Worm (Caenorhabditis elegans) whole organism, L4 larva: Measurements from ENCODE around the gene ZK470.14.

Experiments
- F37D6.2 ChIP-seq: sonication (generic microtip); optimal IDR thresholded peaks from 2 replicates; lab custom pipeline; 2016; ENCODE audit warnings: mild to moderate bottlenecking, missing genetic modification characterization, missing compliant biosample characterization
- F49E8.2 ChIP-seq: sonication (generic microtip); optimal IDR thresholded peaks from 2 replicates; lab custom pipeline; 2016; ENCODE audit warnings: missing compliant biosample characterization, mild to moderate bottlenecking, missing genetic modification characterization, borderline replicate concordance
- R02D3.7 ChIP-seq: fragments of 150-350 bp; sonication (generic microtip); optimal IDR thresholded peaks from 3 replicates; lab custom pipeline; 2014; ENCODE audit warnings: missing biosample characterization, missing genetic modification characterization
- T20F7.1 ChIP-seq: fragments of 200-800 bp; sonication (Bioruptor generic); optimal IDR thresholded peaks from 2 replicates; lab custom pipeline; 2018; ENCODE audit warnings: mild to moderate bottlenecking, missing genetic modification characterization, missing compliant biosample characterization
- Y105C5A.15 ChIP-seq: fragments of 200-800 bp; sonication (Bioruptor generic); IDR thresholded peaks from 2 replicates; pipeline ENCODE4 v1.3.6; 2022; ENCODE audit warnings: missing genetic modification characterization, missing compliant biosample characterization
- Y48G9A.11 ChIP-seq: fragments of 200-800 bp; sonication (Bioruptor generic); IDR thresholded peaks from 2 replicates; pipeline ENCODE4 v1.3.6; 2022; ENCODE audit warnings: missing genetic modification reagents, missing genetic modification characterization, missing compliant biosample characterization
- Y75B8A.6 ChIP-seq: fragments of 200-800 bp; sonication (Bioruptor generic); IDR thresholded peaks from 2 replicates; pipeline ENCODE4 v1.3.6; 2022; ENCODE audit warnings: missing genetic modification reagents, missing genetic modification characterization, missing compliant biosample characterization
- ZK337.2 ChIP-seq: fragments of 200-800 bp; sonication (Bioruptor generic); IDR thresholded peaks from 2 replicates; pipeline ENCODE4 v1.3.6; 2022; ENCODE audit warnings: missing genetic modification reagents, missing genetic modification characterization, missing compliant biosample characterization
- aha-1 ChIP-seq: fragments of 150-350 bp; peaks from one replicate; lab custom pipeline; 2014; ENCODE audit warnings: missing biosample characterization, missing genetic modification characterization
- ama-1 ChIP-seq: fragments of 150-350 bp; optimal IDR thresholded peaks from 2 replicates; lab custom pipeline; 2014; ENCODE audit warnings: inconsistent platforms, mixed read lengths
- arid-1 ChIP-seq: fragments of 200-800 bp; sonication (Bioruptor generic); conservative IDR thresholded peaks from 2 replicates; pipeline ENCODE4 v1.3.6; 2022; ENCODE audit warnings: missing genetic modification reagents, missing genetic modification characterization, missing compliant biosample characterization
- attf-4 ChIP-seq: sonication (generic microtip); optimal IDR thresholded peaks from 3 replicates; lab custom pipeline; 2017; ENCODE audit warnings: missing biosample characterization, missing genetic modification characterization
- ceh-28 ChIP-seq: fragments of 150-350 bp; optimal IDR thresholded peaks from 2 replicates; lab custom pipeline; 2014; ENCODE audit warnings: missing biosample characterization, missing genetic modification reagents, missing genetic modification characterization
- ceh-44 ChIP-seq: fragments of 200-800 bp; sonication (Bioruptor generic); IDR thresholded peaks from 2 replicates; pipeline ENCODE4 v1.3.6; 2022; ENCODE audit warnings: missing genetic modification reagents, missing genetic modification characterization, missing compliant biosample characterization
- cey-2 ChIP-seq: sonication (generic microtip); optimal IDR thresholded peaks from 3 replicates; lab custom pipeline; 2017; ENCODE audit warnings: missing genetic modification characterization, mild to moderate bottlenecking, missing compliant biosample characterization, antibody characterized with exemption, borderline replicate concordance; ENCODE audit not compliant: insufficient read depth
- ctbp-1 ChIP-seq: fragments of 200-800 bp; sonication (Bioruptor generic); IDR thresholded peaks from 2 replicates; pipeline ENCODE4 v1.3.6; 2022; ENCODE audit warnings: missing genetic modification reagents, missing genetic modification characterization, missing compliant biosample characterization
- daf-8 ChIP-seq: fragments of 200-800 bp; sonication (Bioruptor generic); IDR thresholded peaks from 2 replicates; pipeline ENCODE4 v1.3.6; 2022; ENCODE audit warnings: missing genetic modification characterization, missing compliant biosample characterization
- duxl-1 ChIP-seq: sonication (generic microtip); optimal IDR thresholded peaks from 2 replicates; lab custom pipeline; 2016; ENCODE audit warnings: mild to moderate bottlenecking, missing genetic modification characterization, moderate library complexity, missing compliant biosample characterization; ENCODE audit not compliant: poor library complexity
- dve-1 ChIP-seq: sonication (generic microtip); optimal IDR thresholded peaks from 2 replicates; lab custom pipeline; 2017; ENCODE audit warnings: antibody characterized with exemption, mild to moderate bottlenecking, missing genetic modification characterization, missing compliant biosample characterization; ENCODE audit not compliant: insufficient read depth
- egl-27 ChIP-seq: sonication (generic microtip); optimal IDR thresholded peaks from 3 replicates; lab custom pipeline; 2017; ENCODE audit warnings: missing biosample characterization, missing genetic modification reagents, missing genetic modification characterization
- egl-43 ChIP-seq: fragments of 200-800 bp; sonication (Bioruptor generic); IDR thresholded peaks from 2 replicates; pipeline ENCODE4 v1.3.6; 2022; ENCODE audit warnings: missing genetic modification reagents, missing genetic modification characterization, missing compliant biosample characterization
- gei-8 ChIP-seq: fragments of 200-800 bp; sonication (Bioruptor generic); optimal IDR thresholded peaks from 2 replicates; lab custom pipeline; 2018; ENCODE audit warnings: mild to moderate bottlenecking, missing genetic modification characterization, missing compliant biosample characterization
- hif-1 ChIP-seq, 2 experiments: sonication (generic microtip); optimal IDR thresholded peaks; 2 replicates each; lab custom pipeline; 2016 to 2017; ENCODE audit warnings: missing compliant biosample characterization in 2 of 2, missing genetic modification characterization in 2 of 2, missing genetic modification reagents in 2 of 2, missing genotype in 2 of 2, mild to moderate bottlenecking in 1 of 2
- hlh-11 ChIP-seq: fragments of 200-800 bp; sonication (Bioruptor generic); optimal IDR thresholded peaks from 2 replicates; lab custom pipeline; 2018; ENCODE audit warnings: mild to moderate bottlenecking, missing genetic modification characterization, missing compliant biosample characterization
- hlh-30 ChIP-seq: sonication (generic microtip); optimal IDR thresholded peaks from 2 replicates; lab custom pipeline; 2017; ENCODE audit warnings: antibody characterized with exemption, mild to moderate bottlenecking, missing genetic modification characterization, missing compliant biosample characterization; ENCODE audit not compliant: insufficient read depth
- jun-1 ChIP-seq: fragments of 150-350 bp; optimal IDR thresholded peaks from 2 replicates; lab custom pipeline; 2014; ENCODE audit warnings: missing biosample characterization, missing genetic modification reagents, missing genetic modification characterization
- lin-15B ChIP-seq: fragments of 150-350 bp; sonication (generic microtip); optimal IDR thresholded peaks from 3 replicates; lab custom pipeline; 2014; ENCODE audit warnings: missing biosample characterization, missing genetic modification characterization
- lin-39 ChIP-seq: fragments of 150-350 bp; optimal IDR thresholded peaks from 2 replicates; lab custom pipeline; 2014; ENCODE audit warnings: missing biosample characterization, missing genetic modification reagents, missing genetic modification characterization
- lir-3 ChIP-seq: sonication (generic microtip); optimal IDR thresholded peaks from 2 replicates; lab custom pipeline; 2016; ENCODE audit warnings: mild to moderate bottlenecking, missing genetic modification characterization, missing compliant biosample characterization
- lsy-2 ChIP-seq, 2 experiments: fragments of 150-350 bp in 1 of 2; sonication (generic microtip) in 1 of 2; optimal IDR thresholded peaks; 2 replicates each; lab custom pipeline; 2014 to 2017; ENCODE audit warnings: missing biosample characterization in 2 of 2, missing genetic modification characterization in 2 of 2
- mdl-1 ChIP-seq, 2 experiments: fragments of 150-350 bp in 1 of 2; sonication (generic microtip) in 1 of 2; optimal IDR thresholded peaks; 2 replicates each; lab custom pipeline; 2014 to 2017; ENCODE audit warnings: missing biosample characterization in 2 of 2, missing genetic modification characterization in 2 of 2
- mdt-29 ChIP-seq: fragments of 200-800 bp; sonication (Bioruptor generic); IDR thresholded peaks from 2 replicates; pipeline ENCODE4 v1.3.6; 2022; ENCODE audit warnings: missing genetic modification reagents, missing genetic modification characterization, missing compliant biosample characterization
- mes-2 ChIP-seq: sonication (generic microtip); optimal IDR thresholded peaks from 2 replicates; lab custom pipeline; 2016; ENCODE audit warnings: missing genotype, mild to moderate bottlenecking, missing genetic modification characterization, missing compliant biosample characterization; ENCODE audit not compliant: poor library complexity, severe bottlenecking
- mxl-2 ChIP-seq: fragments of 200-800 bp; sonication (Bioruptor generic); conservative IDR thresholded peaks from 2 replicates; pipeline ENCODE4 v1.3.6; 2022; ENCODE audit warnings: missing genetic modification reagents, missing genetic modification characterization, missing compliant biosample characterization
- nhr-11 ChIP-seq: fragments of 150-350 bp; optimal IDR thresholded peaks from 2 replicates; lab custom pipeline; 2014; ENCODE audit warnings: missing biosample characterization, missing genetic modification characterization
- nhr-25 ChIP-seq: sonication (generic microtip); optimal IDR thresholded peaks from 2 replicates; lab custom pipeline; 2017; ENCODE audit warnings: missing genetic modification characterization, mild to moderate bottlenecking, missing compliant biosample characterization, antibody characterized with exemption, moderate library complexity, borderline replicate concordance; ENCODE audit not compliant: insufficient read depth
- nhr-42 ChIP-seq: fragments of 200-800 bp; sonication (Bioruptor generic); IDR thresholded peaks from 2 replicates; pipeline ENCODE4 v1.3.6; 2022; ENCODE audit warnings: missing genetic modification characterization, missing compliant biosample characterization
- nhr-76 ChIP-seq: fragments of 150-350 bp; optimal IDR thresholded peaks from 2 replicates; lab custom pipeline; 2014; ENCODE audit warnings: missing biosample characterization, missing genetic modification characterization
- php-3 ChIP-seq: fragments of 200-800 bp; sonication (Bioruptor generic); IDR thresholded peaks from 2 replicates; pipeline ENCODE4 v1.3.6; 2022; ENCODE audit warnings: missing genetic modification reagents, missing genetic modification characterization, missing compliant biosample characterization
- rbr-2 ChIP-seq: sonication (generic microtip); optimal IDR thresholded peaks from 2 replicates; lab custom pipeline; 2016; ENCODE audit warnings: missing genotype, missing genetic modification characterization, missing compliant biosample characterization
- set-16 ChIP-seq: fragments of 200-800 bp; sonication (Bioruptor generic); IDR thresholded peaks from 2 replicates; pipeline ENCODE4 v1.3.6; 2022; ENCODE audit warnings: missing genetic modification reagents, missing genetic modification characterization, missing compliant biosample characterization
- snpc-1.2 ChIP-seq: fragments of 200-800 bp; sonication (Bioruptor generic); IDR thresholded peaks from 2 replicates; pipeline ENCODE4 v1.3.6; 2022; ENCODE audit warnings: missing genetic modification reagents, missing genetic modification characterization, missing compliant biosample characterization
- tag-97 ChIP-seq: fragments of 200-800 bp; sonication (Bioruptor generic); IDR thresholded peaks from 2 replicates; pipeline ENCODE4 v1.3.6; 2022; ENCODE audit warnings: missing genetic modification characterization, missing compliant biosample characterization
- unc-62 ChIP-seq, 3 experiments: fragments of 150-350 bp in 1 of 3; sonication (generic microtip); optimal IDR thresholded peaks in 2 of 3; peaks in 1 of 3; 1 replicate in 1 of 3; 2 replicates in 2 of 3; lab custom pipeline; 2014 to 2017; ENCODE audit warnings: missing biosample characterization in 3 of 3, missing genetic modification characterization in 3 of 3, missing genetic modification reagents in 3 of 3, missing genotype in 1 of 3
- zfp-3 ChIP-seq: fragments of 200-800 bp; sonication (Bioruptor generic); conservative IDR thresholded peaks from 2 replicates; pipeline ENCODE4 v1.3.6; 2022; ENCODE audit warnings: missing genetic modification reagents, missing genetic modification characterization, missing compliant biosample characterization

The ZK470.14 gene

DNA sequence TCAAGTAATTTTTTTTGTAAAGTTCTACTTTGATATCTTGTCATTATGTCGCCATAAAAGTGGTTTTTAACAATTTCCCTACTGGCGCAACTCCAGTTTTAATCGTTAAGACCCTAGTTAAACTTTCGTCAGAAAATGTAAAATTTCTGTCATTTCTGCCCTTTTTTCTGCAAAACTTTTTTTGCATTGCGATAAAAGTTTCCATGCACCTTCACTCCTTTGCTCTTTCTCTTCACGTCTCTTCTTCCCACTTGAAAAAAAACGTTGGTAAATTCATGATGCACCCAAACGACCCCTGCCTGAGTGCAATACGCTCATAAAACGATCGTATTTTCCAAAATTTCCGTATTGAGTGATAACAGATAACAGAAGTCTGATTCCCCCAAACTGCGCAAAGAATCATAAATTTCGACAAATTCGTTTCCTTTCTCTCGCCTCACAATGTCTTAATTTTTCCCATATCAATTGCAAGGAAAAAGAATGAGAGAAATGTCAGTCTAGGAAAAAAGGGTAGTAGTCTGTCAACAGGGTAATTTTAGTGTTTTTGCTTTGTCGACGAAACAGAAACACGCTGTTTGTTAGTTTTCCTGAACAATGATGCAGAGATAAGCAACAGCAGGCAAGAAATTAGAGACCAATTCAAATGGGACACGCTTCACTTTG is 26.4 kb upstream of the ZK470.14 start (continued):
- no peak for TF ChIP-seq nhr-25 (tag; lab: Kevin White, UChicago)
- TF ChIP-seq set-16 (GFP tag; lab: Robert Waterston, UW), result no peak
- no peak for TF ChIP-seq lir-3 (tag; lab: Kevin White, UChicago)
- no peak for TF ChIP-seq T20F7.1 (GFP tag; lab: Kevin White, UChicago)
- no peak for TF ChIP-seq nhr-11 (tag; lab: Kevin White, UChicago)
- TF ChIP-seq hlh-11, result peak; percentile 62
- TF ChIP-seq egl-43 (GFP tag; lab: Robert Waterston, UW), result no peak
- TF ChIP-seq hif-1 (tag; optimal IDR thresholded peaks at IDR 0.05; lab: Kevin White, UChicago), result peak in 1 of 2 experiments; percentile 91

DNA sequence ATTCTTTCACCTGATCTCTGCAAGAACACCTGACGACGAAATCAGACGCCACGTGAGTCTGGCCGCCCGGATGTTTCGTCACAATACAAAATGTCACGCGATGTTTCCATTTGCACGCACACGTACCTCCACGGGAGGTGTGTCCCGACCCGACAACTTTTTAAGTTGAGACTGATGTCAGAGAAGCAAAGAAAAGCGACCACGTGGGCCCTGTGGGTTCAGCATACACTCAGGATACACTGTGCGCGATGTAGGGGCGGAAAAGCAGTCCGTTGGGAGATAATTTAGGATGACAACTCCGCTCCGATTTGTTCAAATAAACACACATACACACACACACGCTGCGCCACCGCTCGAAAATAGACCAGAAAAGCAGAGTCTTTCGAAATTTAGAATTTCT is 25.0 kb upstream of the ZK470.14 start:
- TF ChIP-seq hlh-30 (tag; lab: Kevin White, UChicago) (peak; percentile 98), egl-27 (tag; lab: Kevin White, UChicago) (no peak), ZK337.2 (GFP tag; lab: Robert Waterston, UW) (0 out of 2 replicates have a peak, but pooled peaks have one; percentile 53), php-3 (GFP tag; lab: Robert Waterston, UW) (peak; percentile 57; the same call in 1 of the 2 replicates), nhr-11 (tag; lab: Kevin White, UChicago) (peak; percentile 83), R02D3.7 (no peak), mdt-29 (GFP tag; lab: Robert Waterston, UW) (peak; percentile 92), mxl-2 (GFP tag; lab: Robert Waterston, UW) (no peak), F49E8.2 (no peak), dve-1 (tag; lab: Kevin White, UChicago) (peak; percentile 88), tag-97 (GFP tag; lab: Robert Waterston, UW) (no peak), arid-1 (GFP tag; lab: Robert Waterston, UW) (peak; percentile 75), F37D6.2 (no peak), Y75B8A.6 (GFP tag; lab: Robert Waterston, UW) (peak; percentile 58; the same call in 1 of the 2 replicates), nhr-76 (no peak), lin-39 (tag; lab: Kevin White, UChicago) (no peak), ceh-28 (tag; lab: Kevin White, UChicago) (no peak), ctbp-1 (GFP tag; lab: Robert Waterston, UW) (peak; percentile 58; the same call in 1 of the 2 replicates), Y105C5A.15 (no peak), nhr-42 (peak; percentile 80; the same call in 1 of the 2 replicates), ceh-44 (GFP tag; lab: Robert Waterston, UW) (no peak), mes-2 (tag; lab: Kevin White, UChicago) (peak; percentile 2), snpc-1.2 (GFP tag; lab: Robert Waterston, UW) (0 out of 2 replicates have a peak, but pooled peaks have one; percentile 16), mdl-1 (tag; optimal IDR thresholded peaks at IDR 0.05; lab: Kevin White, UChicago) (peak; percentile 91 to 93), lin-15B (tag; lab: Kevin White, UChicago) (no peak), aha-1 (tag; lab: Kevin White, UChicago) (peak; percentile 100), daf-8 (GFP tag; lab: Robert Waterston, UW) (no peak), jun-1 (no peak), zfp-3 (GFP tag; lab: Robert Waterston, UW) (no peak), rbr-2 (tag; lab: Kevin White, UChicago) (no peak), Y48G9A.11 (GFP tag; lab: Robert Waterston, UW) (0 out of 2 replicates have a peak, but pooled peaks have one; percentile 29), duxl-1 (tag; lab: Kevin White, UChicago) (no peak), egl-43 (GFP tag; lab: Robert Waterston, UW) (peak; percentile 47; the same call in 1 of the 2 replicates), unc-62 (GFP tag; optimal IDR thresholded peaks at IDR 0.05 in 1 of 2; lab: Kevin White, UChicago) (no peak), unc-62 (tag; optimal IDR thresholded peaks at IDR 0.05; lab: Kevin White, UChicago) (no peak), nhr-25 (tag; lab: Kevin White, UChicago) (no peak), ama-1 (peak; percentile 59), lsy-2 (tag; optimal IDR thresholded peaks at IDR 0.05; lab: Kevin White, UChicago) (peak in 1 of 2 experiments; percentile 74), attf-4 (tag; lab: Kevin White, UChicago) (no peak), gei-8 (GFP tag; lab: Kevin White, UChicago) (peak; percentile 59), cey-2 (tag; lab: Kevin White, UChicago) (no peak)
